Fruit fly (Drosophila melanogaster) whole organism, adult: ENCODE results near the gene RabGGTa.

Experiments
- CG11617 ChIP-seq: fragments of 200-800 bp; sonication (Bioruptor generic); optimal IDR thresholded peaks from 2 replicates; lab custom pipeline; 2017; ENCODE audit warnings: mild to moderate bottlenecking, missing biosample characterization, missing genetic modification reagents, missing genetic modification characterization
- CG12768 ChIP-seq: fragments of 200-800 bp; sonication (Bioruptor generic); optimal IDR thresholded peaks from 2 replicates; lab custom pipeline; 2017; ENCODE audit warnings: missing biosample characterization, missing genetic modification characterization, mild to moderate bottlenecking, moderate library complexity, missing genetic modification reagents
- CG14711 ChIP-seq: fragments of 200-800 bp; sonication (Bioruptor generic); optimal IDR thresholded peaks from 2 replicates; lab custom pipeline; 2018; ENCODE audit warnings: missing biosample characterization, mild to moderate bottlenecking, missing genetic modification characterization, moderate library complexity
- CG7101 ChIP-seq: fragments of 200-800 bp; sonication (Bioruptor generic); optimal IDR thresholded peaks from 2 replicates; lab custom pipeline; 2018; ENCODE audit warnings: missing biosample characterization, mild to moderate bottlenecking, missing genetic modification characterization, moderate library complexity
- Clk ChIP-seq: fragments of 200-800 bp; sonication (Bioruptor generic); optimal IDR thresholded peaks from 2 replicates; lab custom pipeline; 2017; ENCODE audit warnings: missing biosample characterization, missing genetic modification characterization
- bab1 ChIP-seq: fragments of 200-800 bp; sonication (Bioruptor generic); optimal IDR thresholded peaks from 3 replicates; lab custom pipeline; 2019; ENCODE audit warnings: missing biosample characterization, mild to moderate bottlenecking, missing genetic modification characterization, moderate library complexity
- cnc ChIP-seq, 2 experiments: fragments of >200 bp; optimal IDR thresholded peaks; 2 replicates each; lab custom pipeline; 2017
- kay ChIP-seq: fragments of 200-800 bp; sonication (Bioruptor generic); peaks from one replicate; lab custom pipeline; 2016; ENCODE audit warnings: missing biosample characterization, missing genetic modification characterization, borderline replicate concordance
- ovo ChIP-seq: fragments of 200-800 bp; sonication (Bioruptor generic); optimal IDR thresholded peaks from 2 replicates; lab custom pipeline; 2016; ENCODE audit warnings: missing biosample characterization, missing genetic modification characterization
- toe ChIP-seq: fragments of 200-800 bp; sonication (Bioruptor generic); optimal IDR thresholded peaks from 2 replicates; lab custom pipeline; 2016; ENCODE audit warnings: missing biosample characterization, missing genetic modification characterization

dm6 chr3R:5086822-5087491, 40.9 kb upstream of the RabGGTa start, which contains the start of gene corto:
- TF ChIP-seq ovo (GFP tag; lab: Kevin White, UChicago), result peak; percentile 12
- TF ChIP-seq toe (GFP tag; lab: Kevin White, UChicago), result peak; percentile 19
- no peak for TF ChIP-seq bab1 (GFP tag; lab: Kevin White, UChicago)
- TF ChIP-seq kay (GFP tag; lab: Kevin White, UChicago), result no peak
- TF ChIP-seq CG12768 (GFP tag; lab: Kevin White, UChicago), result no peak
- no peak for TF ChIP-seq CG14711
- peak; percentile 15 for TF ChIP-seq CG11617 (GFP tag; lab: Kevin White, UChicago)
- TF ChIP-seq Clk, result no peak
- TF ChIP-seq CG7101 (tag; lab: Kevin White, UChicago), result no peak
- no peak for TF ChIP-seq cnc (optimal IDR thresholded peaks at IDR 0.05; lab: Kevin White, UChicago)
